Fruit fly (Drosophila melanogaster): ENCODE results near the gene PGRP-SA.

The PGRP-SA gene

DNA sequence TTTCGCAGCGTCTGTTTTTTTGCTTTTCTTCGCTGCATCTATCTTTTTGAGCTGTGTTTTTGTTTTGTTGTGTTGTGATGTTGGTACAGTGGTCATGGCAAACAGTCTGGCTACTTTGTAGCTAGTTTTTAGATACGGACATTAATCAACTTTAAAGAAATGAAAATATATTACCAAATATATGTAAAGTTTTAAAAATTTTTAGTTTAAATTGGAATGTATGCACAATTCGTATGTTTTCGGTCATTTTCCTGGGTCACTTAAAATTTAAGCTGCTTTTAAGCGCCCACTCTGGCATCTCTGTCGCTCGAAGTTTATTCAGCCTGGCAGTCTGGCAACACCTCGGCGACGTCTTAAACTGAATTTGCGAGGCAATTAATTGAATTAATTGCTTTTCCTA, 15.1 kb downstream of the PGRP-SA start, which contains the start of gene CG11695 (continued):
- TF ChIP-seq CG6272 (GFP tag; IDR thresholded peaks at IDR 0.05) = no peak
- TF ChIP-seq knrl (GFP tag; IDR thresholded peaks at IDR 0.05; ENCODE audit: partially characterized antibody) = no peak
- no peak for TF ChIP-seq Elba2 (GFP tag; optimal IDR thresholded peaks at IDR 0.05)
- peak; percentile 60 for TF ChIP-seq CG12155 (GFP tag; optimal IDR thresholded peaks at IDR 0.05)
- no peak for TF ChIP-seq abd-A (tag; optimal IDR thresholded peaks at IDR 0.05)
- peak; percentile 80 for TF ChIP-seq slbo (GFP tag; IDR thresholded peaks at IDR 0.05)
- peak; percentile 81 for TF ChIP-seq CG15514 (GFP tag; optimal IDR thresholded peaks at IDR 0.05)
- peak; percentile 22 for TF ChIP-seq Jarid2 (GFP tag; optimal IDR thresholded peaks at IDR 0.05)
- TF ChIP-seq Lhr (GFP tag; optimal IDR thresholded peaks at IDR 0.05) = peak; percentile 24
- peak; percentile 29; the same call in 1 of the 2 replicates for TF ChIP-seq ssp (GFP tag; IDR thresholded peaks at IDR 0.05)
- peak; percentile 30; the same call in 1 of the 2 replicates for TF ChIP-seq CG13287 (GFP tag; IDR thresholded peaks at IDR 0.05; ENCODE audit: partially characterized antibody)
- TF ChIP-seq MTF-1 (GFP tag; optimal IDR thresholded peaks at IDR 0.05; ENCODE audit: borderline replicate concordance) = no peak
- TF ChIP-seq Ssrp (tag; optimal IDR thresholded peaks at IDR 0.05) = peak; percentile 62
- TF ChIP-seq unc-4 (GFP tag; IDR thresholded peaks at IDR 0.05; ENCODE audit: partially characterized antibody) = no peak
- peak; percentile 67 for TF ChIP-seq PHDP (tag; optimal IDR thresholded peaks at IDR 0.05)
- peak; percentile 81 for TF ChIP-seq Rfx (GFP tag; IDR thresholded peaks at IDR 0.05)
- peak; percentile 38; the same call in 1 of the 3 replicates for TF ChIP-seq H15 (GFP tag; IDR thresholded peaks at IDR 0.05)
- peak; percentile 71 for TF ChIP-seq sob (GFP tag; IDR thresholded peaks at IDR 0.05)
- peak; percentile 48; the same call in 1 of the 2 replicates for TF ChIP-seq CG8765 (GFP tag; IDR thresholded peaks at IDR 0.05)
- TF ChIP-seq Six4 (GFP tag; optimal IDR thresholded peaks at IDR 0.05) = peak; percentile 3
- peak; percentile 72 for TF ChIP-seq CG10543 (GFP tag; optimal IDR thresholded peaks at IDR 0.05)
- TF ChIP-seq disco-r (GFP tag; optimal IDR thresholded peaks at IDR 0.05) = no peak
- no peak for TF ChIP-seq CG1529 (GFP tag; optimal IDR thresholded peaks at IDR 0.05)
- TF ChIP-seq CG6791 (GFP tag; IDR thresholded peaks at IDR 0.05; ENCODE audit: partially characterized antibody) = no peak
- TF ChIP-seq ab (GFP tag; optimal IDR thresholded peaks at IDR 0.05) = no peak
- TF ChIP-seq CG7372 (GFP tag; IDR thresholded peaks at IDR 0.05) = peak; percentile 24; the same call in 1 of the 2 replicates
- no peak for TF ChIP-seq Sox100B (GFP tag; optimal IDR thresholded peaks at IDR 0.05)
- TF ChIP-seq ftz-f1 (GFP tag; optimal IDR thresholded peaks at IDR 0.05) = no peak
- peak; percentile 82 for TF ChIP-seq sug (tag; optimal IDR thresholded peaks at IDR 0.05)
- TF ChIP-seq Doc2 (GFP tag; IDR thresholded peaks at IDR 0.05) = no peak
- TF ChIP-seq ro (GFP tag; IDR thresholded peaks at IDR 0.05) = no peak
- peak; percentile 50 for TF ChIP-seq CG9609 (GFP tag; optimal IDR thresholded peaks at IDR 0.05)
- peak; percentile 34 for TF ChIP-seq stwl (tag; optimal IDR thresholded peaks at IDR 0.05)
- TF ChIP-seq CG9215 (GFP tag; IDR thresholded peaks at IDR 0.05) = peak; percentile 59
- peak; percentile 71 for TF ChIP-seq Xrp1 (GFP tag; IDR thresholded peaks at IDR 0.05)
- peak; percentile 50 for TF ChIP-seq E2f2 (GFP tag; IDR thresholded peaks at IDR 0.05)
- no peak for TF ChIP-seq hbn (GFP tag; IDR thresholded peaks at IDR 0.05; ENCODE audit: partially characterized antibody)
- peak; percentile 9 for TF ChIP-seq CG10431 (GFP tag; optimal IDR thresholded peaks at IDR 0.05)
- TF ChIP-seq Antp (GFP tag; optimal IDR thresholded peaks at IDR 0.05) = peak; percentile 50
- peak; percentile 70 for TF ChIP-seq CG14014 (GFP tag; IDR thresholded peaks at IDR 0.05)
- no peak for TF ChIP-seq tup (GFP tag; optimal IDR thresholded peaks at IDR 0.05)
- TF ChIP-seq HLHmδ (GFP tag; optimal IDR thresholded peaks at IDR 0.05) = no peak
- no peak for TF ChIP-seq CG7745 (tag; optimal IDR thresholded peaks at IDR 0.05)
- TF ChIP-seq fru (optimal IDR thresholded peaks at IDR 0.05) = no peak
- no peak for TF ChIP-seq CG9437 (GFP tag; optimal IDR thresholded peaks at IDR 0.05)
- TF ChIP-seq phol (tag; optimal IDR thresholded peaks at IDR 0.05) = peak; percentile 78
- TF ChIP-seq CG16815 (GFP tag; optimal IDR thresholded peaks at IDR 0.05) = peak; percentile 39
- TF ChIP-seq CG6854 (GFP tag; optimal IDR thresholded peaks at IDR 0.05) = no peak
- no peak for TF ChIP-seq Eip74EF (GFP tag; optimal IDR thresholded peaks at IDR 0.05)
- peak; percentile 14 for TF ChIP-seq CG6683 (GFP tag; optimal IDR thresholded peaks at IDR 0.05)
- TF ChIP-seq C15 (GFP tag; IDR thresholded peaks at IDR 0.05) = no peak
